Fruit fly (Drosophila melanogaster): ENCODE data around the gene tws.

- TF ChIP-seq CG8478 (optimal IDR thresholded peaks at IDR 0.05), result no peak
- no peak for TF ChIP-seq CTCF (optimal IDR thresholded peaks at IDR 0.05)
These were observed 54.7 kb downstream of the tws start for dm6 chr3R:10084914-10085313.
